Fruit fly (Drosophila melanogaster) whole organism, embryonic: Measurements from ENCODE around the gene E23.

Source experiments
- BtbVII ChIP-seq: fragments of 200-800 bp; sonication (Bioruptor generic); optimal IDR thresholded peaks from 3 replicates; lab custom pipeline; 2017; ENCODE audit warnings: missing biosample characterization, mild to moderate bottlenecking, missing genetic modification characterization
- CG10209 ChIP-seq: fragments of 200-800 bp; sonication (Bioruptor generic); optimal IDR thresholded peaks from 3 replicates; lab custom pipeline; 2017; ENCODE audit warnings: missing biosample characterization, mild to moderate bottlenecking, missing genetic modification characterization, missing genetic modification reagents
- CG10274 ChIP-seq: fragments of 200-800 bp; sonication (Bioruptor generic); optimal IDR thresholded peaks from 3 replicates; lab custom pipeline; 2017; ENCODE audit warnings: missing biosample characterization, mild to moderate bottlenecking, missing genetic modification characterization
- CG10543 ChIP-seq: fragments of 200-800 bp; sonication (Bioruptor generic); optimal IDR thresholded peaks from 3 replicates; lab custom pipeline; 2017; ENCODE audit warnings: missing biosample characterization, mild to moderate bottlenecking, missing genetic modification characterization, moderate library complexity
- CG10654 ChIP-seq: fragments of 200-800 bp; sonication (Bioruptor generic); optimal IDR thresholded peaks from 2 replicates; lab custom pipeline; 2016; ENCODE audit warnings: missing biosample characterization, missing genetic modification characterization
- CG11085 ChIP-seq: fragments of 200-800 bp; sonication (Bioruptor generic); IDR thresholded peaks from 2 replicates; pipeline ENCODE4 v1.3.6; 2022; ENCODE audit warnings: missing biosample characterization, missing genetic modification characterization
- CG1233 ChIP-seq: fragments of 200-800 bp; sonication (Bioruptor generic); optimal IDR thresholded peaks from 4 replicates; lab custom pipeline; 2018; ENCODE audit warnings: missing biosample characterization, mild to moderate bottlenecking, missing genetic modification characterization
- CG15011 ChIP-seq: fragments of 200-800 bp; sonication (Bioruptor generic); optimal IDR thresholded peaks from 3 replicates; lab custom pipeline; 2018; ENCODE audit warnings: missing biosample characterization, mild to moderate bottlenecking, missing genetic modification characterization
- CG1529 ChIP-seq: fragments of 200-800 bp; sonication (Bioruptor generic); optimal IDR thresholded peaks from 3 replicates; lab custom pipeline; 2018; ENCODE audit warnings: missing biosample characterization, missing genetic modification characterization
- CG1647 ChIP-seq: fragments of 200-800 bp; sonication (Bioruptor generic); optimal IDR thresholded peaks from 3 replicates; lab custom pipeline; 2016; ENCODE audit warnings: missing biosample characterization, missing genetic modification characterization
- CG17359 ChIP-seq: fragments of 200-800 bp; sonication (Bioruptor generic); optimal IDR thresholded peaks from 3 replicates; lab custom pipeline; 2018; ENCODE audit warnings: missing biosample characterization, mild to moderate bottlenecking, missing genetic modification characterization, moderate library complexity
- CG2712 ChIP-seq: fragments of 200-800 bp; optimal IDR thresholded peaks from 3 replicates; lab custom pipeline; 2019; ENCODE audit warnings: missing biosample characterization, mild to moderate bottlenecking, missing genetic modification characterization, moderate library complexity
- CG2875 ChIP-seq: fragments of 200-800 bp; sonication (Bioruptor generic); optimal IDR thresholded peaks from 2 replicates; lab custom pipeline; 2017; ENCODE audit warnings: missing biosample characterization, mild to moderate bottlenecking, missing genetic modification characterization, missing genetic modification reagents
- CG30403 ChIP-seq: fragments of 200-800 bp; sonication (Bioruptor generic); optimal IDR thresholded peaks from 3 replicates; lab custom pipeline; 2016; ENCODE audit warnings: missing biosample characterization, missing genetic modification characterization
- CG31365 ChIP-seq: fragments of 200-800 bp; sonication (Bioruptor generic); optimal IDR thresholded peaks from 2 replicates; lab custom pipeline; 2018; ENCODE audit warnings: missing biosample characterization, mild to moderate bottlenecking, missing genetic modification characterization
- CG32532 ChIP-seq: fragments of 200-800 bp; sonication (Bioruptor generic); IDR thresholded peaks from 2 replicates; pipeline ENCODE4 v1.3.6; 2022; ENCODE audit warnings: missing biosample characterization, missing genetic modification characterization
- CG32767 ChIP-seq: fragments of 200-800 bp; sonication (Bioruptor generic); IDR thresholded peaks from 2 replicates; pipeline ENCODE4 v1.3.6; 2022; ENCODE audit warnings: missing biosample characterization, missing genetic modification characterization
- CG3847 ChIP-seq: fragments of 200-800 bp; sonication (Bioruptor generic); IDR thresholded peaks from 2 replicates; pipeline ENCODE4 v1.3.6; 2022; ENCODE audit warnings: missing biosample characterization, missing genetic modification characterization
- CG5180 ChIP-seq: fragments of 200-800 bp; sonication (Bioruptor generic); optimal IDR thresholded peaks from 3 replicates; lab custom pipeline; 2017; ENCODE audit warnings: missing biosample characterization, missing genetic modification characterization, mild to moderate bottlenecking, moderate library complexity, missing genetic modification reagents
- CG7357 ChIP-seq: fragments of 200-800 bp; sonication (Bioruptor generic); IDR thresholded peaks from 3 replicates; pipeline ENCODE4 v1.3.6; 2022; ENCODE audit warnings: missing biosample characterization, missing genetic modification characterization
- CG9817 ChIP-seq: fragments of 200-800 bp; sonication (Bioruptor generic); optimal IDR thresholded peaks from 2 replicates; lab custom pipeline; 2018; ENCODE audit warnings: missing biosample characterization, mild to moderate bottlenecking, missing genetic modification characterization, moderate library complexity
- CoRest ChIP-seq: fragments of 200-800 bp; sonication (Bioruptor generic); optimal IDR thresholded peaks from 3 replicates; lab custom pipeline; 2018; ENCODE audit warnings: missing biosample characterization, mild to moderate bottlenecking, missing genetic modification characterization, moderate library complexity
- D19A ChIP-seq: fragments of 200-800 bp; optimal IDR thresholded peaks from 3 replicates; lab custom pipeline; 2019; ENCODE audit warnings: missing biosample characterization, mild to moderate bottlenecking, missing genetic modification characterization, moderate library complexity
- Dbx ChIP-seq: fragments of 200-800 bp; sonication (Bioruptor generic); IDR thresholded peaks from 3 replicates; pipeline ENCODE4 v1.3.6; 2022; ENCODE audit warnings: missing biosample characterization, missing genetic modification characterization
- Dfd ChIP-seq, 2 experiments: fragments of >200 bp; optimal IDR thresholded peaks; 2 replicates each; lab custom pipeline; 2017; ENCODE audit warnings: missing biosample characterization in 2 of 2, missing genetic modification characterization in 2 of 2
- ERR ChIP-seq: fragments of 200-800 bp; sonication (Bioruptor generic); optimal IDR thresholded peaks from 2 replicates; lab custom pipeline; 2016; ENCODE audit warnings: missing biosample characterization, missing genetic modification characterization
- HLH54F ChIP-seq: fragments of 200-800 bp; sonication (Bioruptor generic); optimal IDR thresholded peaks from 3 replicates; lab custom pipeline; 2016; ENCODE audit warnings: missing biosample characterization, missing genetic modification characterization
- Hmr ChIP-seq: fragments of 200-800 bp; sonication (Bioruptor generic); optimal IDR thresholded peaks from 3 replicates; lab custom pipeline; 2017; ENCODE audit warnings: mild to moderate bottlenecking, missing biosample characterization, missing genetic modification reagents, missing genetic modification characterization
- Kr ChIP-seq: fragments of 200-800 bp; sonication (Bioruptor generic); optimal IDR thresholded peaks from 2 replicates; lab custom pipeline; 2017; ENCODE audit warnings: missing biosample characterization, mild to moderate bottlenecking, missing genetic modification characterization
- Myb ChIP-seq: fragments of 200-800 bp; sonication (Bioruptor generic); optimal IDR thresholded peaks from 2 replicates; lab custom pipeline; 2016; ENCODE audit warnings: missing biosample characterization, missing genetic modification characterization
- NC2α ChIP-seq: fragments of 200-800 bp; sonication (Bioruptor generic); optimal IDR thresholded peaks from 2 replicates; lab custom pipeline; 2016; ENCODE audit warnings: missing biosample characterization, missing genetic modification characterization
- Rfx ChIP-seq: fragments of 200-800 bp; sonication (Bioruptor generic); IDR thresholded peaks from 2 replicates; pipeline ENCODE4 v1.3.6; 2022; ENCODE audit warnings: missing biosample characterization, missing genetic modification characterization
- Sox102F ChIP-seq: fragments of 200-800 bp; sonication (Bioruptor generic); optimal IDR thresholded peaks from 2 replicates; lab custom pipeline; 2018; ENCODE audit warnings: missing biosample characterization, mild to moderate bottlenecking, missing genetic modification characterization, moderate library complexity
- Sry-β ChIP-seq: fragments of 200-800 bp; sonication (Bioruptor generic); optimal IDR thresholded peaks from 2 replicates; lab custom pipeline; 2018; ENCODE audit warnings: missing biosample characterization, mild to moderate bottlenecking, missing genetic modification characterization, moderate library complexity
- amos ChIP-seq: fragments of 200-800 bp; sonication (Bioruptor generic); IDR thresholded peaks from 2 replicates; pipeline ENCODE4 v1.3.6; 2022; ENCODE audit warnings: missing biosample characterization, missing genetic modification characterization; ENCODE audit not compliant: partially characterized antibody
- cad ChIP-seq: fragments of >200 bp; optimal IDR thresholded peaks from 2 replicates; lab custom pipeline; 2017; ENCODE audit warnings: missing biosample characterization, missing genetic modification characterization
- cg ChIP-seq: fragments of 200-800 bp; sonication (Bioruptor generic); optimal IDR thresholded peaks from 3 replicates; lab custom pipeline; 2019; ENCODE audit warnings: missing biosample characterization, mild to moderate bottlenecking, missing genetic modification characterization, moderate library complexity
- chif ChIP-seq, 2 experiments: fragments of 200-800 bp; sonication (Bioruptor generic); optimal IDR thresholded peaks; 3 replicates each; lab custom pipeline; 2016; ENCODE audit warnings: missing biosample characterization in 2 of 2, missing genetic modification characterization in 2 of 2
- chinmo ChIP-seq: fragments of 200-800 bp; sonication (Bioruptor generic); IDR thresholded peaks from 4 replicates; pipeline ENCODE4 v1.3.6; 2022; ENCODE audit warnings: missing biosample characterization, missing genetic modification characterization; ENCODE audit not compliant: partially characterized antibody
- croc ChIP-seq: fragments of 200-800 bp; sonication (Bioruptor generic); conservative IDR thresholded peaks from 3 replicates; pipeline ENCODE4 v1.3.6; 2022; ENCODE audit warnings: missing biosample characterization, missing genetic modification characterization
- crol ChIP-seq: fragments of 200-800 bp; sonication (Bioruptor generic); IDR thresholded peaks from 2 replicates; pipeline ENCODE4 v1.3.6; 2022; ENCODE audit warnings: missing biosample characterization, missing genetic modification characterization
- dan ChIP-seq: fragments of 200-800 bp; sonication (Bioruptor generic); IDR thresholded peaks from 2 replicates; pipeline ENCODE4 v1.3.6; 2022; ENCODE audit warnings: missing biosample characterization, missing genetic modification characterization
- danr ChIP-seq: fragments of 200-800 bp; sonication (Bioruptor generic); IDR thresholded peaks from 2 replicates; pipeline ENCODE4 v1.3.6; 2022; ENCODE audit warnings: missing biosample characterization, missing genetic modification characterization
- disco-r ChIP-seq: fragments of 200-800 bp; sonication (Bioruptor generic); optimal IDR thresholded peaks from 2 replicates; lab custom pipeline; 2016; ENCODE audit warnings: missing biosample characterization, missing genetic modification characterization
- dmrt99B ChIP-seq: fragments of 200-800 bp; sonication (Bioruptor generic); optimal IDR thresholded peaks from 2 replicates; lab custom pipeline; 2018; ENCODE audit warnings: missing biosample characterization, mild to moderate bottlenecking, missing genetic modification characterization, moderate library complexity
- exex ChIP-seq: fragments of 200-800 bp; sonication (Bioruptor generic); optimal IDR thresholded peaks from 4 replicates; lab custom pipeline; 2018; ENCODE audit warnings: missing biosample characterization, mild to moderate bottlenecking, missing genetic modification characterization, moderate library complexity
- lilli ChIP-seq: fragments of 200-800 bp; sonication (Bioruptor generic); optimal IDR thresholded peaks from 3 replicates; lab custom pipeline; 2016; ENCODE audit warnings: missing biosample characterization, missing genetic modification characterization
- nom ChIP-seq: fragments of 200-800 bp; sonication (Bioruptor generic); optimal IDR thresholded peaks from 2 replicates; lab custom pipeline; 2017; ENCODE audit warnings: missing biosample characterization, missing genetic modification characterization, mild to moderate bottlenecking, moderate library complexity, missing genetic modification reagents
- sob ChIP-seq: fragments of 200-800 bp; sonication (Bioruptor generic); IDR thresholded peaks from 2 replicates; pipeline ENCODE4 v1.3.6; 2022; ENCODE audit warnings: missing biosample characterization, missing genetic modification characterization
- sug ChIP-seq: fragments of 200-800 bp; optimal IDR thresholded peaks from 2 replicates; lab custom pipeline; 2019; ENCODE audit warnings: missing biosample characterization, mild to moderate bottlenecking, missing genetic modification characterization, moderate library complexity
- tup ChIP-seq: fragments of 200-800 bp; sonication (Bioruptor generic); optimal IDR thresholded peaks from 2 replicates; lab custom pipeline; 2016; ENCODE audit warnings: missing biosample characterization, mild to moderate bottlenecking, missing genetic modification characterization, moderate library complexity

E23 gene

dm6 chr2L:3356193-3356645, 1.6 kb upstream of the E23 start:
- peak; percentile 20 for TF ChIP-seq HLH54F (GFP tag; lab: Kevin White, UChicago)
- TF ChIP-seq CG10543 = peak; percentile 52
- peak; percentile 59 for TF ChIP-seq CG32532 (GFP tag; lab: Robert Waterston, UW)
- TF ChIP-seq CG31365 = no peak
- TF ChIP-seq CG7357 = no peak
- TF ChIP-seq Dbx = no peak
- peak; percentile 71; the same call in 1 of the 2 replicates for TF ChIP-seq Rfx
- peak; percentile 19 for TF ChIP-seq cg (GFP tag; lab: Kevin White, UChicago)
- TF ChIP-seq danr = no peak
- 0 out of 4 replicates have a peak, but pooled peaks have one; percentile 17 for TF ChIP-seq chinmo (GFP tag; lab: Robert Waterston, UW)
- TF ChIP-seq CG5180 (GFP tag; lab: Kevin White, UChicago) = no peak
- no peak for TF ChIP-seq CG3847 (GFP tag; lab: Robert Waterston, UW)
- TF ChIP-seq Kr (GFP tag; lab: Kevin White, UChicago) = no peak
- no peak for TF ChIP-seq CG1529 (GFP tag; lab: Kevin White, UChicago)
- TF ChIP-seq dmrt99B (tag; lab: Kevin White, UChicago) = no peak
- TF ChIP-seq CG1233 = no peak
- peak in 1 of 2 experiments; percentile 57 for TF ChIP-seq chif (GFP tag; optimal IDR thresholded peaks at IDR 0.05; lab: Kevin White, UChicago)
- TF ChIP-seq dan (GFP tag; lab: Robert Waterston, UW) = no peak
- TF ChIP-seq CG2875 = no peak
- TF ChIP-seq exex (tag; lab: Kevin White, UChicago) = peak; percentile 33
- no peak for TF ChIP-seq tup (GFP tag; lab: Kevin White, UChicago)
- TF ChIP-seq CG17359 (tag; lab: Kevin White, UChicago) = no peak
- no peak for TF ChIP-seq CG9817 (tag; lab: Kevin White, UChicago)
- peak; percentile 2 for TF ChIP-seq CG1647 (GFP tag; lab: Kevin White, UChicago)
- TF ChIP-seq sob (GFP tag; lab: Robert Waterston, UW) = peak; percentile 68
- TF ChIP-seq croc = no peak
- no peak for TF ChIP-seq crol
- TF ChIP-seq CoRest (tag; lab: Kevin White, UChicago) = no peak
- no peak for TF ChIP-seq CG11085
- no peak for TF ChIP-seq Sox102F
- TF ChIP-seq amos (GFP tag; lab: Robert Waterston, UW) = no peak
- no peak for TF ChIP-seq cad (GFP tag; lab: Kevin White, UChicago)
- TF ChIP-seq Dfd (GFP tag; optimal IDR thresholded peaks at IDR 0.05; lab: Kevin White, UChicago) = no peak
- peak; percentile 14 for TF ChIP-seq ERR (GFP tag; lab: Kevin White, UChicago)
- TF ChIP-seq BtbVII (GFP tag; lab: Kevin White, UChicago) = peak; percentile 12
- TF ChIP-seq sug = peak; percentile 22
- no peak for TF ChIP-seq CG10654 (GFP tag; lab: Kevin White, UChicago)
- no peak for TF ChIP-seq CG2712 (tag; lab: Kevin White, UChicago)
- no peak for TF ChIP-seq CG15011
- peak; percentile 51 for TF ChIP-seq Hmr (GFP tag; lab: Kevin White, UChicago)
- peak; percentile 46 for TF ChIP-seq lilli (GFP tag; lab: Kevin White, UChicago)
- TF ChIP-seq NC2α (GFP tag; lab: Kevin White, UChicago) = no peak
- TF ChIP-seq disco-r = no peak
- TF ChIP-seq Sry-β (GFP tag; lab: Kevin White, UChicago) = no peak
- no peak for TF ChIP-seq CG32767 (GFP tag; lab: Robert Waterston, UW)
- peak; percentile 2 for TF ChIP-seq CG10209
- TF ChIP-seq CG30403 = peak; percentile 30
- TF ChIP-seq nom (GFP tag; lab: Kevin White, UChicago) = peak; percentile 95
- TF ChIP-seq Myb (GFP tag; lab: Kevin White, UChicago) = peak; percentile 6
- TF ChIP-seq CG10274 = no peak
- TF ChIP-seq D19A (tag; lab: Kevin White, UChicago) = no peak
